Fruit fly (Drosophila melanogaster): ENCODE data around the gene Hacd1.

dm6 chr2L:12028808-12029207 is 26.7 kb upstream of the Hacd1 start:
- no peak for TF ChIP-seq esn (GFP tag; optimal IDR thresholded peaks at IDR 0.05)
- TF ChIP-seq acj6 (GFP tag; optimal IDR thresholded peaks at IDR 0.05), result no peak
- no peak for TF ChIP-seq CG8119 (GFP tag; IDR thresholded peaks at IDR 0.05)
- no peak for TF ChIP-seq fd85E (GFP tag; optimal IDR thresholded peaks at IDR 0.05)
- TF ChIP-seq CG3919 (GFP tag; optimal IDR thresholded peaks at IDR 0.05), result no peak
- TF ChIP-seq Hr39 (GFP tag; optimal IDR thresholded peaks at IDR 0.05), result no peak

Data from whole organism, prepupa.